Fruit fly (Drosophila melanogaster) whole organism, embryonic: ENCODE results near the gene CG16779.
A peak's percentile ranks its signal among the peaks of the same experiment; 100 is the strongest.

Experiments used
- Aef1 ChIP-seq: fragments of 200-800 bp; sonication (Bioruptor generic); IDR thresholded peaks from 3 replicates; pipeline ENCODE4 v1.3.6; 2022; ENCODE audit warnings: missing biosample characterization, missing genetic modification characterization
- Atf3 ChIP-seq: fragments of 200-800 bp; sonication (Bioruptor generic); optimal IDR thresholded peaks from 3 replicates; lab custom pipeline; 2016; ENCODE audit warnings: missing biosample characterization, missing genetic modification characterization
- Blimp-1 ChIP-seq: fragments of 200-800 bp; sonication (Bioruptor generic); optimal IDR thresholded peaks from 3 replicates; lab custom pipeline; 2018; ENCODE audit warnings: missing biosample characterization, missing genetic modification characterization, mild to moderate bottlenecking, moderate library complexity, missing genetic modification reagents
- CG11398 ChIP-seq: fragments of 200-800 bp; sonication (Bioruptor generic); optimal IDR thresholded peaks from 2 replicates; lab custom pipeline; 2016; ENCODE audit warnings: missing biosample characterization, missing genetic modification characterization
- CG13894 ChIP-seq: fragments of 200-800 bp; sonication (Bioruptor generic); optimal IDR thresholded peaks from 3 replicates; lab custom pipeline; 2018; ENCODE audit warnings: missing biosample characterization, mild to moderate bottlenecking, missing genetic modification characterization, moderate library complexity
- CG14667 ChIP-seq: fragments of 200-800 bp; sonication (Bioruptor generic); IDR thresholded peaks from 2 replicates; pipeline ENCODE4 v1.3.6; 2022; ENCODE audit warnings: missing biosample characterization, missing genetic modification characterization
- CG1529 ChIP-seq: fragments of 200-800 bp; sonication (Bioruptor generic); optimal IDR thresholded peaks from 3 replicates; lab custom pipeline; 2018; ENCODE audit warnings: missing biosample characterization, missing genetic modification characterization
- CG31224 ChIP-seq: fragments of 200-800 bp; sonication (Bioruptor generic); IDR thresholded peaks from 2 replicates; pipeline ENCODE4 v1.3.6; 2022; ENCODE audit warnings: missing biosample characterization, missing genetic modification characterization
- CG31365 ChIP-seq: fragments of 200-800 bp; sonication (Bioruptor generic); optimal IDR thresholded peaks from 2 replicates; lab custom pipeline; 2018; ENCODE audit warnings: missing biosample characterization, mild to moderate bottlenecking, missing genetic modification characterization
- CG31388 ChIP-seq: fragments of 200-800 bp; sonication (Bioruptor generic); optimal IDR thresholded peaks from 2 replicates; lab custom pipeline; 2016; ENCODE audit warnings: missing biosample characterization, missing genetic modification characterization
- CG32532 ChIP-seq: fragments of 200-800 bp; sonication (Bioruptor generic); IDR thresholded peaks from 2 replicates; pipeline ENCODE4 v1.3.6; 2022; ENCODE audit warnings: missing biosample characterization, missing genetic modification characterization
- CG34422 ChIP-seq: fragments of 200-800 bp; sonication (Bioruptor generic); IDR thresholded peaks from 3 replicates; pipeline ENCODE4 v1.3.6; 2022; ENCODE audit warnings: missing biosample characterization, missing genetic modification characterization
- CG5953 ChIP-seq: fragments of 200-800 bp; sonication (Bioruptor generic); IDR thresholded peaks from 2 replicates; pipeline ENCODE4 v1.3.6; 2022; ENCODE audit warnings: missing biosample characterization, missing genetic modification characterization
- CG6791 ChIP-seq: fragments of 200-800 bp; sonication (Bioruptor generic); IDR thresholded peaks from 3 replicates; pipeline ENCODE4 v1.3.6; 2022; ENCODE audit warnings: missing biosample characterization, missing genetic modification characterization; ENCODE audit not compliant: partially characterized antibody
- CG7271 ChIP-seq: fragments of 200-800 bp; sonication (Bioruptor generic); optimal IDR thresholded peaks from 2 replicates; lab custom pipeline; 2018; ENCODE audit warnings: missing biosample characterization, mild to moderate bottlenecking, missing genetic modification characterization, moderate library complexity
- CG8388 ChIP-seq: fragments of 200-800 bp; sonication (Bioruptor generic); optimal IDR thresholded peaks from 2 replicates; lab custom pipeline; 2019; ENCODE audit warnings: missing biosample characterization, mild to moderate bottlenecking, missing genetic modification characterization, moderate library complexity
- CG9215 ChIP-seq: fragments of 200-800 bp; sonication (Bioruptor generic); IDR thresholded peaks from 2 replicates; pipeline ENCODE4 v1.3.6; 2022; ENCODE audit warnings: missing biosample characterization, missing genetic modification characterization
- CG9797 ChIP-seq: fragments of 200-800 bp; sonication (Bioruptor generic); optimal IDR thresholded peaks from 3 replicates; lab custom pipeline; 2018; ENCODE audit warnings: missing biosample characterization, mild to moderate bottlenecking, missing genetic modification characterization
- Hmx ChIP-seq: fragments of 200-800 bp; sonication (Bioruptor generic); optimal IDR thresholded peaks from 2 replicates; lab custom pipeline; 2016; ENCODE audit warnings: missing biosample characterization, missing genetic modification characterization
- Hr3 ChIP-seq: fragments of 200-800 bp; sonication (Bioruptor generic); optimal IDR thresholded peaks from 3 replicates; lab custom pipeline; 2016; ENCODE audit warnings: missing biosample characterization, missing genetic modification characterization
- MBD-R2 ChIP-seq: fragments of 200-800 bp; sonication (Bioruptor generic); IDR thresholded peaks from 2 replicates; pipeline ENCODE4 v1.3.6; 2022; ENCODE audit warnings: missing biosample characterization, missing genetic modification characterization
- NC2β ChIP-seq: fragments of 200-800 bp; sonication (Bioruptor generic); optimal IDR thresholded peaks from 2 replicates; lab custom pipeline; 2016; ENCODE audit warnings: missing biosample characterization, missing genetic modification characterization
- NFAT ChIP-seq: fragments of 200-800 bp; sonication (Bioruptor generic); IDR thresholded peaks from 2 replicates; pipeline ENCODE4 v1.3.6; 2022; ENCODE audit warnings: missing biosample characterization, missing genetic modification characterization
- Rx ChIP-seq: fragments of 200-800 bp; sonication (Bioruptor generic); IDR thresholded peaks from 2 replicates; pipeline ENCODE4 v1.3.6; 2022; ENCODE audit warnings: missing biosample characterization, missing genetic modification characterization
- Sry-β ChIP-seq: fragments of 200-800 bp; sonication (Bioruptor generic); optimal IDR thresholded peaks from 2 replicates; lab custom pipeline; 2018; ENCODE audit warnings: missing biosample characterization, mild to moderate bottlenecking, missing genetic modification characterization, moderate library complexity
- Ssrp ChIP-seq: fragments of 200-800 bp; sonication (Bioruptor generic); optimal IDR thresholded peaks from 2 replicates; lab custom pipeline; 2018; ENCODE audit warnings: missing biosample characterization, mild to moderate bottlenecking, missing genetic modification characterization, moderate library complexity
- Usf ChIP-seq: fragments of 200-800 bp; sonication (Bioruptor generic); optimal IDR thresholded peaks from 2 replicates; lab custom pipeline; 2017; ENCODE audit warnings: missing genotype, missing biosample characterization, missing genetic modification characterization
- Xrp1 ChIP-seq: fragments of 200-800 bp; sonication (Bioruptor generic); IDR thresholded peaks from 2 replicates; pipeline ENCODE4 v1.3.6; 2022; ENCODE audit warnings: missing biosample characterization, missing genetic modification characterization
- al ChIP-seq: fragments of 200-800 bp; sonication (Bioruptor generic); IDR thresholded peaks from 2 replicates; pipeline ENCODE4 v1.3.6; 2022; ENCODE audit warnings: missing biosample characterization, missing genetic modification characterization
- ap ChIP-seq: fragments of 200-800 bp; sonication (Bioruptor generic); IDR thresholded peaks from 2 replicates; pipeline ENCODE4 v1.3.6; 2022; ENCODE audit warnings: missing biosample characterization, missing genetic modification characterization
- cas ChIP-seq: fragments of 200-800 bp; sonication (Bioruptor generic); IDR thresholded peaks from 2 replicates; pipeline ENCODE4 v1.3.6; 2022; ENCODE audit warnings: missing biosample characterization, missing genetic modification characterization
- cato ChIP-seq: fragments of 200-800 bp; sonication (Bioruptor generic); optimal IDR thresholded peaks from 2 replicates; lab custom pipeline; 2016; ENCODE audit warnings: missing biosample characterization, missing genetic modification characterization, borderline replicate concordance
- chm ChIP-seq: fragments of 200-800 bp; sonication (Bioruptor generic); IDR thresholded peaks from 2 replicates; pipeline ENCODE4 v1.3.6; 2022; ENCODE audit warnings: missing biosample characterization, missing genetic modification characterization
- chn ChIP-seq: fragments of 200-800 bp; sonication (Bioruptor generic); optimal IDR thresholded peaks from 2 replicates; lab custom pipeline; 2016; ENCODE audit warnings: missing biosample characterization, missing genetic modification characterization
- eve ChIP-seq, 2 experiments: fragments of >200 bp; optimal IDR thresholded peaks; 2 replicates each; lab custom pipeline; 2017; ENCODE audit warnings: missing biosample characterization in 2 of 2, missing genetic modification characterization in 2 of 2
- fd64A ChIP-seq: fragments of 200-800 bp; sonication (Bioruptor generic); optimal IDR thresholded peaks from 3 replicates; lab custom pipeline; 2018; ENCODE audit warnings: missing biosample characterization, mild to moderate bottlenecking, missing genetic modification characterization
- fru ChIP-seq: fragments of >200 bp; optimal IDR thresholded peaks from 2 replicates; lab custom pipeline; 2017
- ftz-f1 ChIP-seq: fragments of 200-800 bp; sonication (Bioruptor generic); optimal IDR thresholded peaks from 2 replicates; lab custom pipeline; 2016; ENCODE audit warnings: missing biosample characterization, missing genetic modification characterization
- gem ChIP-seq: fragments of 200-800 bp; sonication (Bioruptor generic); optimal IDR thresholded peaks from 2 replicates; lab custom pipeline; 2019; ENCODE audit warnings: missing biosample characterization, mild to moderate bottlenecking, missing genetic modification characterization, moderate library complexity
- gt ChIP-seq: fragments of 200-800 bp; sonication (Bioruptor generic); IDR thresholded peaks from 2 replicates; pipeline ENCODE4 v1.3.6; 2022; ENCODE audit warnings: missing biosample characterization, missing genetic modification characterization
- hb ChIP-seq: fragments of 200-800 bp; sonication (Bioruptor generic); IDR thresholded peaks from 3 replicates; pipeline ENCODE4 v1.3.6; 2022; ENCODE audit warnings: missing biosample characterization, missing genetic modification characterization; ENCODE audit not compliant: partially characterized antibody
- jigr1 ChIP-seq: fragments of 200-800 bp; sonication (Bioruptor generic); IDR thresholded peaks from 3 replicates; pipeline ENCODE4 v1.3.6; 2022; ENCODE audit warnings: missing biosample characterization, missing genetic modification characterization
- nerfin-1 ChIP-seq: fragments of 200-800 bp; sonication (Bioruptor generic); optimal IDR thresholded peaks from 3 replicates; lab custom pipeline; 2019; ENCODE audit warnings: missing biosample characterization, mild to moderate bottlenecking, missing genetic modification characterization, moderate library complexity
- onecut ChIP-seq: fragments of 200-800 bp; sonication (Bioruptor generic); IDR thresholded peaks from 2 replicates; pipeline ENCODE4 v1.3.6; 2022; ENCODE audit warnings: missing biosample characterization, missing genetic modification characterization
- otp ChIP-seq: fragments of 200-800 bp; sonication (Bioruptor generic); IDR thresholded peaks from 3 replicates; pipeline ENCODE4, ENCODE4 v1.3.6; 2022; ENCODE audit warnings: missing biosample characterization, missing genetic modification characterization
- sisA ChIP-seq: fragments of 200-800 bp; sonication (Bioruptor generic); IDR thresholded peaks from 2 replicates; pipeline ENCODE4 v1.3.6; 2022; ENCODE audit warnings: missing biosample characterization, missing genetic modification characterization
- sob ChIP-seq: fragments of 200-800 bp; sonication (Bioruptor generic); IDR thresholded peaks from 2 replicates; pipeline ENCODE4 v1.3.6; 2022; ENCODE audit warnings: missing biosample characterization, missing genetic modification characterization
- tap ChIP-seq: fragments of 200-800 bp; optimal IDR thresholded peaks from 3 replicates; lab custom pipeline; 2019; ENCODE audit warnings: missing biosample characterization, mild to moderate bottlenecking, missing genetic modification characterization, moderate library complexity
- tna ChIP-seq: fragments of 200-800 bp; sonication (Bioruptor generic); IDR thresholded peaks from 2 replicates; pipeline ENCODE4 v1.3.6; 2022; ENCODE audit warnings: missing biosample characterization, missing genetic modification characterization; ENCODE audit not compliant: partially characterized antibody
- zfh1 ChIP-seq: fragments of 200-800 bp; sonication (Bioruptor generic); IDR thresholded peaks from 3 replicates; pipeline ENCODE4 v1.3.6; 2022; ENCODE audit warnings: missing biosample characterization, missing genetic modification characterization

Gene CG16779

dm6 chr3R:9459385-9460285 lies 33.8 kb downstream of the CG16779 start (continued):
- TF ChIP-seq chn (GFP tag; lab: Kevin White, UChicago) (peak; percentile 39), Hr3 (GFP tag; lab: Kevin White, UChicago) (peak; percentile 20), jigr1 (GFP tag; lab: Robert Waterston, UW) (no peak), MBD-R2 (no peak; the same call in 1 of the 2 replicates), CG11398 (GFP tag; lab: Kevin White, UChicago) (no peak), CG31388 (GFP tag; lab: Kevin White, UChicago) (no peak), gem (tag; lab: Kevin White, UChicago) (peak; percentile 81), Hmx (GFP tag; lab: Kevin White, UChicago) (no peak), Blimp-1 (peak; percentile 59), Rx (GFP tag; lab: Robert Waterston, UW) (no peak), Atf3 (GFP tag; lab: Kevin White, UChicago) (no peak), eve (GFP tag; optimal IDR thresholded peaks at IDR 0.05; lab: Kevin White, UChicago) (peak in 1 of 2 experiments; percentile 82), CG1529 (peak; percentile 21), CG6791 (no peak), al (GFP tag; lab: Robert Waterston, UW) (0 out of 2 replicates have a peak, but pooled peaks have one; percentile 27), CG14667 (no peak), NFAT (GFP tag; lab: Robert Waterston, UW) (no peak), CG9797 (GFP tag; lab: Kevin White, UChicago) (no peak), fru (no peak), Xrp1 (peak; percentile 62), Ssrp (peak; percentile 37), Aef1 (peak; percentile 27; the same call in 1 of the 3 replicates), sob (GFP tag; lab: Robert Waterston, UW) (no peak), chm (peak; percentile 37; the same call in 1 of the 2 replicates), CG34422 (peak; percentile 49; the same call in 1 of the 3 replicates), fd64A (no peak), onecut (GFP tag; lab: Robert Waterston, UW) (peak; percentile 59), nerfin-1 (tag; lab: Kevin White, UChicago) (peak; percentile 51), Usf (GFP tag; lab: Kevin White, UChicago) (peak; percentile 3), cato (GFP tag; lab: Kevin White, UChicago) (no peak), Sry-β (GFP tag; lab: Kevin White, UChicago) (no peak), CG8388 (GFP tag; lab: Kevin White, UChicago) (peak; percentile 44), hb (GFP tag; lab: Robert Waterston, UW) (no peak), gt (GFP tag; lab: Robert Waterston, UW) (no peak), tna (GFP tag; lab: Robert Waterston, UW) (no peak), ap (GFP tag; lab: Robert Waterston, UW) (no peak), ftz-f1 (GFP tag; lab: Kevin White, UChicago) (peak; percentile 84), cas (GFP tag; lab: Robert Waterston, UW) (no peak), CG32532 (GFP tag; lab: Robert Waterston, UW) (peak; percentile 74), tap (tag; lab: Kevin White, UChicago) (peak; percentile 71), CG5953 (GFP tag; lab: Robert Waterston, UW) (no peak), NC2β (GFP tag; lab: Kevin White, UChicago) (no peak), CG31224 (no peak; the same call in 1 of the 2 replicates), zfh1 (GFP tag; lab: Robert Waterston, UW) (no peak), CG7271 (tag; lab: Kevin White, UChicago) (no peak), CG13894 (tag; lab: Kevin White, UChicago) (peak; percentile 88), CG9215 (GFP tag; lab: Robert Waterston, UW) (peak; percentile 67), CG31365 (tag; lab: Kevin White, UChicago) (no peak), otp (GFP tag; lab: Robert Waterston, UW) (no peak), sisA (GFP tag; lab: Robert Waterston, UW) (peak; percentile 50; the same call in 1 of the 2 replicates)
